Fruit fly (Drosophila melanogaster) whole organism, pupa: ENCODE results near the gene CG5139.

Experiments
- CG10348 ChIP-seq: fragments of 200-800 bp; sonication (Bioruptor generic); IDR thresholded peaks from 2 replicates; pipeline ENCODE4 v1.3.6; 2022; ENCODE audit warnings: missing biosample characterization, missing genetic modification characterization
- CG12605 ChIP-seq: fragments of 200-800 bp; sonication (Bioruptor generic); IDR thresholded peaks from 2 replicates; pipeline ENCODE4 v1.3.6; 2022; ENCODE audit warnings: missing biosample characterization, missing genetic modification characterization
- CG13204 ChIP-seq: fragments of 200-800 bp; sonication (Bioruptor generic); optimal IDR thresholded peaks from 2 replicates; lab custom pipeline; 2018; ENCODE audit warnings: missing biosample characterization, mild to moderate bottlenecking, missing genetic modification characterization, moderate library complexity
- CG14655 ChIP-seq: fragments of 200-800 bp; sonication (Bioruptor generic); optimal IDR thresholded peaks from 3 replicates; lab custom pipeline; 2017; ENCODE audit warnings: mild to moderate bottlenecking, missing biosample characterization, missing genetic modification reagents, missing genetic modification characterization
- CG15710 ChIP-seq: fragments of 200-800 bp; sonication (Bioruptor generic); optimal IDR thresholded peaks from 2 replicates; lab custom pipeline; 2018; ENCODE audit warnings: missing biosample characterization, mild to moderate bottlenecking, missing genetic modification characterization, moderate library complexity
- CG17806 ChIP-seq: fragments of 200-800 bp; sonication (Bioruptor generic); optimal IDR thresholded peaks from 2 replicates; lab custom pipeline; 2018; ENCODE audit warnings: missing biosample characterization, mild to moderate bottlenecking, missing genetic modification characterization, moderate library complexity
- CG32121 ChIP-seq: fragments of 200-800 bp; sonication (Bioruptor generic); IDR thresholded peaks from 2 replicates; pipeline ENCODE4 v1.3.6; 2022; ENCODE audit warnings: missing biosample characterization, missing genetic modification characterization
- CG34367 ChIP-seq: fragments of 200-800 bp; sonication (Bioruptor generic); optimal IDR thresholded peaks from 2 replicates; lab custom pipeline; 2018; ENCODE audit warnings: missing biosample characterization, mild to moderate bottlenecking, missing genetic modification characterization
- CG4496 ChIP-seq: fragments of 200-800 bp; sonication (Bioruptor generic); IDR thresholded peaks from 3 replicates; pipeline ENCODE4 v1.3.6; 2022; ENCODE audit warnings: missing biosample characterization, missing genetic modification characterization
- CG8159 ChIP-seq: fragments of 200-800 bp; sonication (Bioruptor generic); optimal IDR thresholded peaks from 3 replicates; lab custom pipeline; 2018; ENCODE audit warnings: missing biosample characterization, mild to moderate bottlenecking, missing genetic modification characterization, moderate library complexity
- CG8301 ChIP-seq: fragments of 200-800 bp; sonication (Bioruptor generic); optimal IDR thresholded peaks from 2 replicates; lab custom pipeline; 2018; ENCODE audit warnings: missing biosample characterization, mild to moderate bottlenecking, missing genetic modification characterization
- CG9948 ChIP-seq: fragments of 200-800 bp; sonication (Bioruptor generic); optimal IDR thresholded peaks from 2 replicates; lab custom pipeline; 2018; ENCODE audit warnings: missing biosample characterization, mild to moderate bottlenecking, missing genetic modification characterization, moderate library complexity
- D1 ChIP-seq: fragments of 200-800 bp; sonication (Bioruptor generic); optimal IDR thresholded peaks from 2 replicates; lab custom pipeline; 2018; ENCODE audit warnings: missing biosample characterization, mild to moderate bottlenecking, missing genetic modification characterization, moderate library complexity
- EcR ChIP-seq: fragments of 200-800 bp; sonication (Bioruptor generic); optimal IDR thresholded peaks from 3 replicates; lab custom pipeline; 2019; ENCODE audit warnings: missing biosample characterization, missing genetic modification characterization, mild to moderate bottlenecking, moderate library complexity, missing genetic modification reagents
- Ets98B ChIP-seq: fragments of 200-800 bp; sonication (Bioruptor generic); IDR thresholded peaks from 2 replicates; pipeline ENCODE4 v1.3.6; 2022; ENCODE audit warnings: missing biosample characterization, missing genetic modification characterization
- Pif1A ChIP-seq: fragments of 200-800 bp; sonication (Bioruptor generic); optimal IDR thresholded peaks from 3 replicates; lab custom pipeline; 2016; ENCODE audit warnings: missing biosample characterization, missing genetic modification characterization
- Pif1B ChIP-seq: fragments of 200-800 bp; sonication (Bioruptor generic); optimal IDR thresholded peaks from 3 replicates; lab custom pipeline; 2016; ENCODE audit warnings: missing biosample characterization, missing genetic modification characterization
- Snoo ChIP-seq: fragments of 200-800 bp; sonication (Bioruptor generic); optimal IDR thresholded peaks from 3 replicates; lab custom pipeline; 2017; ENCODE audit warnings: missing biosample characterization, mild to moderate bottlenecking, missing genetic modification characterization, inconsistent platforms
- fd96Ca ChIP-seq: fragments of 200-800 bp; sonication (Bioruptor generic); IDR thresholded peaks from 3 replicates; pipeline ENCODE4 v1.3.6; 2022; ENCODE audit warnings: missing biosample characterization, missing genetic modification characterization
- gl ChIP-seq: fragments of 200-800 bp; sonication (Bioruptor generic); optimal IDR thresholded peaks from 2 replicates; lab custom pipeline; 2018; ENCODE audit warnings: missing biosample characterization, mild to moderate bottlenecking, missing genetic modification characterization
- rn ChIP-seq: fragments of 200-800 bp; sonication (Bioruptor generic); IDR thresholded peaks from 2 replicates; pipeline ENCODE4 v1.3.6; 2022; ENCODE audit warnings: missing biosample characterization, missing genetic modification characterization

The CG5139 gene

DNA sequence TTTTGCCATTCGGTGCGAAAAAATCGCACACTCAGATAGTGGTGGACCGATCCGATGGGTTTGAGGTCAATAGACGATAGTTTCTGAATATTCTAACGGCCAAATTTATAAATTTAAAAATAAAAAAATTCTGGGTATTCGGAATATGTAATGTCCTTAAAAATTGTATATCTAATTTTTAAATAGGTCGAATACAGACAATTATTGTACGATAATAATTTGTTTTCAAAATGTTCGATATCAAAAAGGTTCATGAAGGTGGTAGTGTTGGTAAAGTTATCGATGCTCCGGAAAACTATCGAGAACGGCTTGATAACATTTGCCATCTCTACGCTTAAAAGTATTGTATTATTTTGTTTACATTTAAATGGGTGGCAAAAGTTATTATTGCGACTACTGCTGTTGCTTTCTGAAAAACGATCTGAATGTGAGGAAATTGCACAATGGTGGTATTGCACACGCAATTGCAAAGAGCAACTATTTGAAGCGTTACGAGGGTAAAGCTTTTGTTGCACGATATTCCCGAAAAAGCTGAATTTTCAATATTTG, 29.1 kb downstream of the CG5139 start, which contains the start of the genes CG31922 and Plap:
CG31922 (plus strand) TSS at position 315 of the 549 bp plus-strand sequence.
Plap (minus strand) TSS at position 499 of the 549 bp plus-strand sequence.
- TF ChIP-seq CG34367 (tag; lab: Kevin White, UChicago) (peak; percentile 3), rn (GFP tag; lab: Robert Waterston, UW) (no peak), D1 (tag; lab: Kevin White, UChicago) (no peak), CG10348 (GFP tag; lab: Robert Waterston, UW) (no peak), Ets98B (GFP tag; lab: Robert Waterston, UW) (peak; percentile 24; the same call in 1 of the 2 replicates), fd96Ca (GFP tag; lab: Robert Waterston, UW) (0 out of 3 replicates have a peak, but pooled peaks have one; percentile 22), CG9948 (tag; lab: Kevin White, UChicago) (peak; percentile 22), Snoo (peak; percentile 9), CG15710 (tag; lab: Kevin White, UChicago) (peak; percentile 63), CG13204 (GFP tag; lab: Kevin White, UChicago) (no peak), CG17806 (tag; lab: Kevin White, UChicago) (peak; percentile 42), Pif1B (no peak), EcR (GFP tag; lab: Kevin White, UChicago) (peak; percentile 99), CG4496 (GFP tag; lab: Robert Waterston, UW) (no peak), CG8159 (tag; lab: Kevin White, UChicago) (peak; percentile 42)

dm6 chr2L:1166326-1166725, 32.7 kb downstream of the CG5139 start, which contains the start of gene CG14341:
TSS of gene CG14341 (plus strand) at chr2L:1166506.
- TF ChIP-seq CG9948 (tag; lab: Kevin White, UChicago) (no peak), Snoo (no peak), D1 (tag; lab: Kevin White, UChicago) (no peak), CG10348 (GFP tag; lab: Robert Waterston, UW) (no peak), Pif1B (no peak), CG15710 (tag; lab: Kevin White, UChicago) (no peak), CG17806 (tag; lab: Kevin White, UChicago) (no peak), CG4496 (GFP tag; lab: Robert Waterston, UW) (no peak), EcR (GFP tag; lab: Kevin White, UChicago) (no peak), CG13204 (GFP tag; lab: Kevin White, UChicago) (no peak), gl (no peak), CG32121 (GFP tag; lab: Robert Waterston, UW) (no peak), fd96Ca (GFP tag; lab: Robert Waterston, UW) (no peak), CG14655 (no peak), CG8159 (tag; lab: Kevin White, UChicago) (no peak), CG12605 (GFP tag; lab: Robert Waterston, UW) (no peak), Pif1A (GFP tag; lab: Kevin White, UChicago) (no peak), CG8301 (no peak), CG34367 (tag; lab: Kevin White, UChicago) (no peak), rn (GFP tag; lab: Robert Waterston, UW) (no peak)
- TF ChIP-seq, all 21 proteins: peak for 0

DNA sequence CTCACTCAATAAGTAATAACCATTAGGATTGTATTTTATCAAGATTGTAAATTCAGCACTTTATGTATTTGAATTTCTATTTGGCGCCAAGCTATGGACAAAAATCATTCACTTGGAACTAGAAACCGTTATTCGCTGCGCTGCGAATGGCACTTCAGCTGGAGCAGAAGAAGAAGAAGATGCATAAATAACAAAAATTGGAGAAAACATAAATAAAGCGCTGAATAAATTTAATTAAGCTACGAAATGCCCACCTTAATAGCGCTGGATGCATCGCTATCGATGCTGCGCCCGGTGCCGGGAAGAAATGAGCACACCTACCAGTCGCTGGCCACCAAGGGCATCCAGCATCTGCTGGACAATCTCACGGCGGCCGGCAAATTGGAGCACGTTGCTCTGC, 34.8 kb downstream of the CG5139 start, which contains the start of gene IntS14:
IntS14 (plus strand) TSS at position 150 of the 400 bp plus-strand sequence.
- TF ChIP-seq CG4496 (GFP tag; lab: Robert Waterston, UW): no peak
- no peak for TF ChIP-seq fd96Ca (GFP tag; lab: Robert Waterston, UW)
- TF ChIP-seq CG17806 (tag; lab: Kevin White, UChicago): no peak
- TF ChIP-seq Ets98B (GFP tag; lab: Robert Waterston, UW): no peak
- no peak for TF ChIP-seq CG15710 (tag; lab: Kevin White, UChicago)

DNA sequence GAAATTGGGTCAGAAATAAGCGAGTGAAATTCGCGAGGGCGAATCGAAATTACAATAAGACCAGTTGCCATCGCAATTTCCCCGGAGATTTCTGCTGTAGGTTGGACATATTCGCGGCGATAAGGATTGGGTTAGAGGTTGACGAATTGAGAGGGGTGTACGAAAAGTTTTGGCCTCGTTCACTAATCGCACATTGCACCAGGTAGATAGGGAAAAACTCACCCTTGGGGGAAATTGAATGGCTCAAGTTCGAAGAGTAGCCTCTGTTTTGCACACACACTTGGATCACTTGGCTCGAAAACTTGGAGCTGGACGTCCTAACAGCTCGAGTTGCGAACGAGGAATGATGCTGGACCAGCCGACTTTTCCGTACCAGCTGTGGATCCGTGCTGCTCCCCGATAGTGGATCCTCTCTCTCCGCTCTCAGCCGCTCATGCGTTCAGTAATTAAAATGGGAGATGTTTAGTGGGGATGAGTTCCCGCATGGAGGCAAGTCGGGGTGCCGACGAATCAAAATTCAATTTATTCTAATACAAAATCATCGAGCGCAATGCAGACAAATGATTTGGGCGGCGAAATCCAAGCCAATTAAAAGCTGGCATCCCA, 35.4 kb downstream of the CG5139 start, which contains the start of gene CG5080:
CG5080 (minus strand) TSS at position 349 of the 606 bp plus-strand sequence.
- TF ChIP-seq CG34367 (tag; lab: Kevin White, UChicago) (no peak), Pif1A (GFP tag; lab: Kevin White, UChicago) (no peak), fd96Ca (GFP tag; lab: Robert Waterston, UW) (0 out of 3 replicates have a peak, but pooled peaks have one; percentile 16), gl (no peak), CG8301 (no peak), CG13204 (GFP tag; lab: Kevin White, UChicago) (no peak), EcR (GFP tag; lab: Kevin White, UChicago) (no peak)
- TF ChIP-seq, all 21 proteins: peak for 1

DNA sequence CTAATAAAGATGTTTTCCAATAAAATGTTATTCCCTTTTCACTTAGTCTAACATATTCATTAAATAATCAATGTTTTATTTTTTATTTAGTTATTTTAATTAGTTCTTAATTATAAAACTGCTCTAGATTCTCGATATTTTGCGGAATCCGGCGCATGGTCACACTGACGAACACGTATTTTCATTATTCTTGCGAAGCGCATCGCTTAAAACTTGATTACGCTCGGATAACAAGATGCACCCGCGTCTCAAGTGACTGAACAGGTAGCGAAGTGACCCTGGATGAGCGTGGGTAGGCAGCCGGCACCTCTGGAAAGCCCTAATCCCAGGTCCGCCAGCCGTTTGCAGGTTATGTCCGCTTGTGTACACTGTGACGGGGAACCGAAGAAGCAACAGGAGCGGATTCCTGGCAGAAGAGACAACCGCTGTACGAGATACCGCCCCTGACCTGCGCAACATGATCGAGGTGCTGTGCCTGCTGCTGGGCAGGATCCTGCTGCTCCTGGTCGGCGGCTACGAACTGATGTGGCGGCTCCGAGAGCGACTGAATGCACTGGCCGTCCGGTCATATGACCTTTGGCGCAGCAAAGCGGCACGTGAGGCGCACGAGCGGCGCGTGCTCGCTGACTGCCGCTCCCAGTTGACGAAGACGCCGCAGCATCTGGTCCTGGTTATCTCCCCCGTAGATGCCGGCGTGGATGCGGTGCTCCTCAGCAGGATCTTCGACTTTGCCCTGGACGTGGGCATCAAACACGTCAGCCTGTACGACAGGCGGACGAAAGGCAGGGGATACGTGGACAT, 40.3 kb downstream of the CG5139 start, which contains the start of gene Tango14:
Tango14 (plus strand) TSS at position 143 of the 801 bp plus-strand sequence.
- TF ChIP-seq CG9948 (tag; lab: Kevin White, UChicago): no peak
- no peak for TF ChIP-seq CG12605 (GFP tag; lab: Robert Waterston, UW)
- no peak for TF ChIP-seq CG17806 (tag; lab: Kevin White, UChicago)
- TF ChIP-seq CG4496 (GFP tag; lab: Robert Waterston, UW): 0 out of 3 replicates have a peak, but pooled peaks have one; percentile 42
- TF ChIP-seq fd96Ca (GFP tag; lab: Robert Waterston, UW): 0 out of 3 replicates have a peak, but pooled peaks have one; percentile 38
- TF ChIP-seq, all 21 proteins: peak for 2
